Fruit fly (Drosophila melanogaster): ENCODE measurements around the gene spo.

dm6 chr3L:5583295-5583707, 9.1 kb downstream of the spo start:
- TF ChIP-seq psq (GFP tag; optimal IDR thresholded peaks at IDR 0.05) (peak; percentile 52), h (GFP tag; optimal IDR thresholded peaks at IDR 0.05) (no peak), fru (GFP tag; optimal IDR thresholded peaks at IDR 0.05) (peak; percentile 81), Dfd (GFP tag; optimal IDR thresholded peaks at IDR 0.05) (no peak), Hnf4 (GFP tag; optimal IDR thresholded peaks at IDR 0.05) (no peak)
